Worm (Caenorhabditis elegans): Measurements from ENCODE around the gene cct-2.

DNA sequence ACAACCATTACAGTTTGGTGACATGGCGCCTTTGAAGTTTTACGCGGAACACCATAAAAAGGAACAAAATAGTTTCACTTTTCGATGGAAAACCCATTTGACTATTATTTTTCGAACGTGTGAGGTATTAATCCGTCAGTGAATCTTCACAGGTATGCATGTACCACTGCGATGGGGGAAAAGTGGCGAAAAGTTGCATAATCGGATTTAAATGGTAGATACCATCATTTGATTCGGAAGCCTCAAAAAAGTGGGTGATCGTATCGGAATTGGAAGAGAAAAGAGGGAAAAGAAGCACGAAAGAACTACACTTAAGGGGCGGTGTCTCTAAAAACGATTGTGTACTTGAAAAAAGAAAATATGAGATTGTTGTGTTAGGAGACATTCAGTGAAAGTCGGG, 26.2 kb downstream of the cct-2 start:
- no peak for TF ChIP-seq M03D4.4 (tag; optimal IDR thresholded peaks at IDR 0.05)
- no peak for TF ChIP-seq mab-5 (tag; optimal IDR thresholded peaks at IDR 0.05)
- no peak for TF ChIP-seq nhr-12 (tag; optimal IDR thresholded peaks at IDR 0.05)

Measured in whole organism, mixed stage, embryonic.